Fruit fly (Drosophila melanogaster): ENCODE data around the gene FucTB.

dm6 chr2L:9396396-9396795, 34.5 kb downstream of the FucTB start:
- no peak for TF ChIP-seq cic (GFP tag; optimal IDR thresholded peaks at IDR 0.05)
- no peak for TF ChIP-seq cnc (optimal IDR thresholded peaks at IDR 0.05)
- TF ChIP-seq CG7101 (tag; optimal IDR thresholded peaks at IDR 0.05) = no peak
- no peak for TF ChIP-seq CG11617 (GFP tag; optimal IDR thresholded peaks at IDR 0.05)
- TF ChIP-seq pad (GFP tag; optimal IDR thresholded peaks at IDR 0.05) = no peak
- TF ChIP-seq CG14711 (tag; optimal IDR thresholded peaks at IDR 0.05) = no peak
